Fruit fly (Drosophila melanogaster) whole organism, embryonic: Measurements from ENCODE around the gene Gga.

ENCODE experiments used
- CG17359 ChIP-seq: fragments of 200-800 bp; sonication (Bioruptor generic); optimal IDR thresholded peaks from 3 replicates; lab custom pipeline; 2018; ENCODE audit warnings: missing biosample characterization, mild to moderate bottlenecking, missing genetic modification characterization, moderate library complexity
- CG7928 ChIP-seq: fragments of 200-800 bp; sonication (Bioruptor generic); optimal IDR thresholded peaks from 2 replicates; lab custom pipeline; 2017; ENCODE audit warnings: missing biosample characterization, mild to moderate bottlenecking, missing genetic modification characterization
- HmgD ChIP-seq: fragments of 200-800 bp; sonication (Bioruptor generic); optimal IDR thresholded peaks from 3 replicates; lab custom pipeline; 2016; ENCODE audit warnings: missing biosample characterization, missing genetic modification characterization
- Stat92E ChIP-seq, 3 experiments: fragments of >200 bp in 2 of 3; fragments of 200-800 bp in 1 of 3; sonication (Bioruptor generic) in 1 of 3; optimal IDR thresholded peaks; 2 replicates each; lab custom pipeline; 2017 to 2019; ENCODE audit warnings: missing biosample characterization in 3 of 3, missing genetic modification characterization in 3 of 3, mild to moderate bottlenecking in 1 of 3, moderate library complexity in 1 of 3
- dati ChIP-seq: fragments of 200-800 bp; sonication (Bioruptor generic); IDR thresholded peaks from 2 replicates; pipeline ENCODE4 v1.3.6; 2022; ENCODE audit warnings: missing biosample characterization, missing genetic modification characterization
- fru ChIP-seq: fragments of >200 bp; optimal IDR thresholded peaks from 2 replicates; lab custom pipeline; 2017
- mam ChIP-seq: fragments of 200-800 bp; sonication (Bioruptor generic); optimal IDR thresholded peaks from 3 replicates; lab custom pipeline; 2016; ENCODE audit warnings: missing biosample characterization, missing genetic modification characterization
- ssp ChIP-seq: fragments of 200-800 bp; sonication (Bioruptor generic); IDR thresholded peaks from 2 replicates; pipeline ENCODE4 v1.3.6; 2022; ENCODE audit warnings: missing biosample characterization, missing genetic modification characterization
- twi ChIP-seq: fragments of 200-800 bp; optimal IDR thresholded peaks from 2 replicates; lab custom pipeline; 2019; ENCODE audit warnings: missing biosample characterization, mild to moderate bottlenecking, missing genetic modification characterization, moderate library complexity
- wdn ChIP-seq: fragments of 200-800 bp; sonication (Bioruptor generic); IDR thresholded peaks from 2 replicates; pipeline ENCODE4 v1.3.6; 2022; ENCODE audit warnings: missing biosample characterization, missing genetic modification characterization

DNA sequence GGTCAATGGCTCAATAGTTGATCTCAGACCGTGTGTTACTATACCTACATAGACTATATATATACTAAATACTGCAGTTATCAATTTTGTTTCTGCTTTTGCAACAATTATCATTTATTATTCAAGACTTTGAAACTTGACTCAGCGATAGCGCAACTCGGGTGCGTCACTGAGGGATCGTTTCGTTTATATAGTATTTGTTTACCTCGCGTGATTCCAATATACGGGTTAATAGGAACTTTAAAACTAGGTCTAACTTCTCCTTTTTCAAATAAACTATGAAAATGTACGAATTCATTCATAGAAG is 23.5 kb upstream of the Gga start:
- TF ChIP-seq dati (GFP tag; lab: Robert Waterston, UW) (no peak), HmgD (no peak), mam (no peak), wdn (GFP tag; lab: Robert Waterston, UW) (no peak), CG17359 (tag; lab: Kevin White, UChicago) (no peak), ssp (GFP tag; lab: Robert Waterston, UW) (no peak), twi (tag; lab: Kevin White, UChicago) (no peak), fru (lab: Kevin White, UChicago) (no peak), Stat92E (GFP tag; optimal IDR thresholded peaks at IDR 0.05; lab: Kevin White, UChicago) (no peak), CG7928 (GFP tag; lab: Kevin White, UChicago) (no peak)
